Worm (Caenorhabditis elegans) whole organism, early embryonic: ENCODE measurements around the gene Y43B11AL.1.
A peak's percentile ranks its signal among the peaks of the same experiment; 100 is the strongest.

ENCODE experiments used
- B0310.2 ChIP-seq: sonication (generic microtip); optimal IDR thresholded peaks from 2 replicates; lab custom pipeline; 2016; ENCODE audit warnings: mild to moderate bottlenecking, missing genetic modification characterization, missing compliant biosample characterization
- F13C5.2 ChIP-seq: sonication (generic microtip); optimal IDR thresholded peaks from 2 replicates; lab custom pipeline; 2017; ENCODE audit warnings: mild to moderate bottlenecking, missing genetic modification characterization, inconsistent platforms, missing compliant biosample characterization
- aly-1 ChIP-seq: sonication (generic microtip); optimal IDR thresholded peaks from 2 replicates; lab custom pipeline; 2016; ENCODE audit warnings: missing genetic modification characterization, missing compliant biosample characterization
- ama-1 ChIP-seq: fragments of 150-350 bp; optimal IDR thresholded peaks from 2 replicates; lab custom pipeline; 2014
- ceh-13 ChIP-seq: fragments of 200-800 bp; sonication (Bioruptor generic); optimal IDR thresholded peaks from 2 replicates; lab custom pipeline; 2018; ENCODE audit warnings: mild to moderate bottlenecking, missing genetic modification characterization, missing compliant biosample characterization
- ceh-36 ChIP-seq: sonication (generic microtip); optimal IDR thresholded peaks from 2 replicates; lab custom pipeline; 2016; ENCODE audit warnings: missing genetic modification characterization, inconsistent platforms, missing compliant biosample characterization
- ets-7 ChIP-seq: sonication (generic microtip); optimal IDR thresholded peaks from 2 replicates; lab custom pipeline; 2016; ENCODE audit warnings: missing genotype, missing genetic modification characterization, missing compliant biosample characterization
- flt-1 ChIP-seq: fragments of 200-800 bp; sonication (Bioruptor generic); IDR thresholded peaks from 2 replicates; pipeline ENCODE4 v1.3.6; 2022; ENCODE audit warnings: missing genetic modification characterization, missing compliant biosample characterization
- hmbx-1 ChIP-seq: sonication (generic microtip); optimal IDR thresholded peaks from 2 replicates; lab custom pipeline; 2016; ENCODE audit warnings: mild to moderate bottlenecking, missing genetic modification characterization, missing compliant biosample characterization
- hmg-4 ChIP-seq: fragments of 200-800 bp; sonication (Bioruptor generic); optimal IDR thresholded peaks from 2 replicates; lab custom pipeline; 2018; ENCODE audit warnings: mild to moderate bottlenecking, missing genetic modification characterization, missing compliant biosample characterization
- hnd-1 ChIP-seq: sonication (generic microtip); optimal IDR thresholded peaks from 2 replicates; lab custom pipeline; 2016; ENCODE audit warnings: missing genetic modification characterization, missing compliant biosample characterization
- pes-1 ChIP-seq: fragments of 200-800 bp; sonication (Bioruptor generic); IDR thresholded peaks from 2 replicates; pipeline ENCODE4 v1.3.6; 2022; ENCODE audit warnings: missing genetic modification reagents, missing genetic modification characterization, missing compliant biosample characterization
- scrt-1 ChIP-seq: fragments of 200-800 bp; sonication (Bioruptor generic); IDR thresholded peaks from 2 replicates; pipeline ENCODE4 v1.3.6; 2022; ENCODE audit warnings: missing genetic modification characterization, missing compliant biosample characterization
- sea-1 ChIP-seq: fragments of 200-800 bp; sonication (Bioruptor generic); conservative IDR thresholded peaks from 2 replicates; pipeline ENCODE4 v1.3.6; 2022; ENCODE audit warnings: missing genetic modification characterization, missing compliant biosample characterization
- tbx-11 ChIP-seq: fragments of 200-800 bp; sonication (Bioruptor generic); IDR thresholded peaks from 2 replicates; pipeline ENCODE4 v1.3.6; 2022; ENCODE audit warnings: missing genetic modification characterization, missing compliant biosample characterization
- tbx-37 ChIP-seq: fragments of 200-800 bp; sonication (Bioruptor generic); conservative IDR thresholded peaks from 2 replicates; pipeline ENCODE4 v1.3.6; 2022; ENCODE audit warnings: missing genetic modification reagents, missing genetic modification characterization, missing compliant biosample characterization
- tra-4 ChIP-seq: sonication (generic microtip); optimal IDR thresholded peaks from 2 replicates; lab custom pipeline; 2017; ENCODE audit warnings: missing genetic modification characterization, missing compliant biosample characterization

The Y43B11AL.1 gene

ce11 chrIV:7083382-7083784 is 18.3 kb downstream of the Y43B11AL.1 start, which contains the start of gene Y43B11AR.3:
TSS of gene Y43B11AR.3 (minus strand) at chrIV:7083716.
- TF ChIP-seq aly-1 (tag; lab: Kevin White, UChicago) (no peak), sea-1 (no peak), hmbx-1 (no peak), hnd-1 (tag; lab: Kevin White, UChicago) (no peak), scrt-1 (GFP tag; lab: Robert Waterston, UW) (no peak)

- no peak for TF ChIP-seq F13C5.2 (tag; lab: Kevin White, UChicago)
- no peak for TF ChIP-seq pes-1 (GFP tag; lab: Robert Waterston, UW)
- TF ChIP-seq flt-1: no peak
- no peak for TF ChIP-seq ets-7 (tag; lab: Kevin White, UChicago)
- no peak for TF ChIP-seq tra-4 (tag; lab: Kevin White, UChicago)
- TF ChIP-seq B0310.2: no peak
- TF ChIP-seq ceh-13 (GFP tag; lab: Kevin White, UChicago): no peak
- TF ChIP-seq hnd-1 (tag; lab: Kevin White, UChicago): no peak
- TF ChIP-seq ceh-36: no peak
- no peak for TF ChIP-seq scrt-1 (GFP tag; lab: Robert Waterston, UW)
- TF ChIP-seq sea-1: no peak
- no peak for TF ChIP-seq ama-1
- no peak for TF ChIP-seq tbx-37 (GFP tag; lab: Robert Waterston, UW)
These were observed 18.9 kb downstream of the Y43B11AL.1 start for ce11 chrIV:7083976-7084375.

- no peak for TF ChIP-seq tbx-11 (GFP tag; lab: Robert Waterston, UW)
- no peak for TF ChIP-seq pes-1 (GFP tag; lab: Robert Waterston, UW)
- peak; percentile 14 for TF ChIP-seq hmbx-1
- peak; percentile 38 for TF ChIP-seq hmg-4
- TF ChIP-seq hnd-1 (tag; lab: Kevin White, UChicago): no peak
- TF ChIP-seq tbx-37 (GFP tag; lab: Robert Waterston, UW): peak; percentile 36; the same call in 1 of the 2 replicates
- no peak for TF ChIP-seq ama-1
- no peak for TF ChIP-seq aly-1 (tag; lab: Kevin White, UChicago)
- no peak for TF ChIP-seq sea-1
- TF ChIP-seq ceh-36: no peak
- TF ChIP-seq flt-1: no peak
- TF ChIP-seq F13C5.2 (tag; lab: Kevin White, UChicago): peak; percentile 86
- TF ChIP-seq ceh-13 (GFP tag; lab: Kevin White, UChicago): no peak
- TF ChIP-seq ets-7 (tag; lab: Kevin White, UChicago): no peak
- no peak for TF ChIP-seq B0310.2
- no peak for TF ChIP-seq tra-4 (tag; lab: Kevin White, UChicago)
- TF ChIP-seq scrt-1 (GFP tag; lab: Robert Waterston, UW): no peak
These were observed 19.6 kb downstream of the Y43B11AL.1 start, which contains the start of gene rps-4 for ce11 chrIV:7084632-7085160. TSS of gene rps-4 (minus strand) at chrIV:7084682.

- TF ChIP-seq ama-1 (no peak), hmg-4 (no peak), hnd-1 (tag; lab: Kevin White, UChicago) (no peak), tbx-37 (GFP tag; lab: Robert Waterston, UW) (no peak), F13C5.2 (tag; lab: Kevin White, UChicago) (no peak), ceh-36 (no peak), tra-4 (tag; lab: Kevin White, UChicago) (no peak), pes-1 (GFP tag; lab: Robert Waterston, UW) (no peak), ceh-13 (GFP tag; lab: Kevin White, UChicago) (no peak), aly-1 (tag; lab: Kevin White, UChicago) (no peak), hmbx-1 (no peak), B0310.2 (no peak), flt-1 (no peak)
These were observed 29.2 kb downstream of the Y43B11AL.1 start, which contains the start of gene deb-1 for ce11 chrIV:7094216-7094758. TSS of gene deb-1 (minus strand) at chrIV:7094266.

- TF ChIP-seq aly-1 (tag; lab: Kevin White, UChicago): no peak
- no peak for TF ChIP-seq ama-1
- no peak for TF ChIP-seq pes-1 (GFP tag; lab: Robert Waterston, UW)
- no peak for TF ChIP-seq hmg-4
- TF ChIP-seq ets-7 (tag; lab: Kevin White, UChicago): no peak
- TF ChIP-seq tbx-11 (GFP tag; lab: Robert Waterston, UW): no peak
- TF ChIP-seq ceh-36: no peak
- no peak for TF ChIP-seq B0310.2
- no peak for TF ChIP-seq scrt-1 (GFP tag; lab: Robert Waterston, UW)
- no peak for TF ChIP-seq hnd-1 (tag; lab: Kevin White, UChicago)
- TF ChIP-seq flt-1: no peak
- no peak for TF ChIP-seq F13C5.2 (tag; lab: Kevin White, UChicago)
- no peak for TF ChIP-seq sea-1
- no peak for TF ChIP-seq hmbx-1
- no peak for TF ChIP-seq tra-4 (tag; lab: Kevin White, UChicago)
These were observed 30.4 kb downstream of the Y43B11AL.1 start for ce11 chrIV:7095396-7095964.

- TF ChIP-seq sea-1 (no peak), B0310.2 (no peak), ets-7 (tag; lab: Kevin White, UChicago) (no peak), hmg-4 (no peak), ceh-36 (no peak), ama-1 (no peak), aly-1 (tag; lab: Kevin White, UChicago) (no peak), hmbx-1 (no peak)
These were observed 31.0 kb downstream of the Y43B11AL.1 start for ce11 chrIV:7096097-7096496.

- no peak for TF ChIP-seq hnd-1 (tag; lab: Kevin White, UChicago)
- no peak for TF ChIP-seq hmbx-1
- no peak for TF ChIP-seq hmg-4
- TF ChIP-seq B0310.2: no peak
- no peak for TF ChIP-seq ceh-36
- TF ChIP-seq pes-1 (GFP tag; lab: Robert Waterston, UW): no peak
- TF ChIP-seq tbx-37 (GFP tag; lab: Robert Waterston, UW): no peak
- no peak for TF ChIP-seq aly-1 (tag; lab: Kevin White, UChicago)
- no peak for TF ChIP-seq ets-7 (tag; lab: Kevin White, UChicago)
- no peak for TF ChIP-seq F13C5.2 (tag; lab: Kevin White, UChicago)
- TF ChIP-seq sea-1: no peak
- TF ChIP-seq flt-1: no peak
- no peak for TF ChIP-seq ceh-13 (GFP tag; lab: Kevin White, UChicago)
- no peak for TF ChIP-seq tbx-11 (GFP tag; lab: Robert Waterston, UW)
- no peak for TF ChIP-seq ama-1
These were observed 32.3 kb downstream of the Y43B11AL.1 start for ce11 chrIV:7097450-7097849.
